Worm (Caenorhabditis elegans): Measurements from ENCODE around the gene pitr-1.

ce11 chrIV:7439377-7439776 is 45.5 kb downstream of the pitr-1 start:
- TF ChIP-seq aly-1 (tag; optimal IDR thresholded peaks at IDR 0.05) (no peak), ceh-13 (GFP tag; optimal IDR thresholded peaks at IDR 0.05) (no peak), tbx-37 (GFP tag; conservative IDR thresholded peaks at IDR 0.05) (no peak), scrt-1 (GFP tag; IDR thresholded peaks at IDR 0.05) (no peak)

Data from whole organism, early embryonic.